Worm (Caenorhabditis elegans): ENCODE measurements around the gene Y116F11A.1.

The Y116F11A.1 gene

ce11 chrV:19771660-19772059, 41.3 kb downstream of the Y116F11A.1 start, which contains the start of gene M162.15:
TSS of gene M162.15 (minus strand) at chrV:19771760.
- TF ChIP-seq mab-5 (tag; optimal IDR thresholded peaks at IDR 0.05) (no peak), ZK546.5 (tag; optimal IDR thresholded peaks at IDR 0.05) (no peak), skn-1 (tag; optimal IDR thresholded peaks at IDR 0.05) (no peak), Y55F3AM.14 (GFP tag; optimal IDR thresholded peaks at IDR 0.05) (no peak), F13H6.1 (tag; optimal IDR thresholded peaks at IDR 0.05) (no peak), nhr-21 (tag; optimal IDR thresholded peaks at IDR 0.05) (no peak), unc-39 (tag; optimal IDR thresholded peaks at IDR 0.05) (no peak), gmeb-1 (tag; optimal IDR thresholded peaks at IDR 0.05) (no peak), sma-3 (GFP tag; optimal IDR thresholded peaks at IDR 0.05) (no peak), sem-4 (tag; optimal IDR thresholded peaks at IDR 0.05) (no peak), nhr-12 (tag; optimal IDR thresholded peaks at IDR 0.05) (no peak), ztf-1 (GFP tag; conservative IDR thresholded peaks at IDR 0.05) (no peak), crh-2 (tag; optimal IDR thresholded peaks at IDR 0.05) (no peak), unc-55 (GFP tag; optimal IDR thresholded peaks at IDR 0.05) (no peak), peb-1 (tag; optimal IDR thresholded peaks at IDR 0.05) (no peak), blmp-1 (tag; optimal IDR thresholded peaks at IDR 0.05; ENCODE audit: insufficient read depth) (no peak), lsy-2 (tag; optimal IDR thresholded peaks at IDR 0.05) (no peak), unc-62 (GFP tag; optimal IDR thresholded peaks at IDR 0.05) (no peak), nhr-6 (tag; optimal IDR thresholded peaks at IDR 0.05) (no peak), nhr-11 (tag; optimal IDR thresholded peaks at IDR 0.05) (no peak)

ce11 chrV:19777227-19777626, 46.8 kb downstream of the Y116F11A.1 start, which contains the start of gene fbxa-118:
TSS of gene fbxa-118 (minus strand) at chrV:19777327.
- TF ChIP-seq lin-13 (GFP tag; optimal IDR thresholded peaks at IDR 0.05) (no peak), F13H6.1 (tag; optimal IDR thresholded peaks at IDR 0.05) (no peak), nhr-25 (tag; optimal IDR thresholded peaks at IDR 0.05) (no peak), mab-5 (tag; optimal IDR thresholded peaks at IDR 0.05) (no peak), zag-1 (tag; optimal IDR thresholded peaks at IDR 0.05) (no peak), nhr-10 (tag; optimal IDR thresholded peaks at IDR 0.05) (no peak), ceh-16 (tag; optimal IDR thresholded peaks at IDR 0.05) (no peak), ztf-1 (GFP tag; conservative IDR thresholded peaks at IDR 0.05) (no peak), elt-3 (tag; optimal IDR thresholded peaks at IDR 0.05) (no peak), dmd-4 (tag; optimal IDR thresholded peaks at IDR 0.05) (no peak), skn-1 (tag; optimal IDR thresholded peaks at IDR 0.05) (no peak), lsy-2 (tag; optimal IDR thresholded peaks at IDR 0.05) (no peak), nhr-11 (tag; optimal IDR thresholded peaks at IDR 0.05) (no peak)

ce11 chrV:19778608-19779007, 48.2 kb downstream of the Y116F11A.1 start, which contains the start of gene fbxa-194:
TSS of gene fbxa-194 (minus strand) at chrV:19778708.
- TF ChIP-seq nhr-21 (tag; optimal IDR thresholded peaks at IDR 0.05) (no peak), lin-13 (GFP tag; optimal IDR thresholded peaks at IDR 0.05) (no peak), nhr-12 (tag; optimal IDR thresholded peaks at IDR 0.05) (no peak), egl-27 (tag; optimal IDR thresholded peaks at IDR 0.05) (no peak), ama-1 (optimal IDR thresholded peaks at IDR 0.05) (no peak), nhr-77 (tag; optimal IDR thresholded peaks at IDR 0.05) (no peak), nhr-25 (tag; optimal IDR thresholded peaks at IDR 0.05) (no peak), crh-2 (tag; optimal IDR thresholded peaks at IDR 0.05) (no peak), nhr-129 (tag; optimal IDR thresholded peaks at IDR 0.05) (no peak), F13H6.1 (tag; optimal IDR thresholded peaks at IDR 0.05) (no peak)

- TF ChIP-seq lsy-2 (tag; optimal IDR thresholded peaks at IDR 0.05) (no peak), nhr-25 (tag; optimal IDR thresholded peaks at IDR 0.05) (no peak), Y55F3AM.14 (GFP tag; optimal IDR thresholded peaks at IDR 0.05) (no peak), aly-2 (tag; optimal IDR thresholded peaks at IDR 0.05) (no peak), nhr-10 (tag; optimal IDR thresholded peaks at IDR 0.05) (no peak), ZK546.5 (tag; optimal IDR thresholded peaks at IDR 0.05) (no peak), elt-3 (tag; optimal IDR thresholded peaks at IDR 0.05) (no peak), ama-1 (optimal IDR thresholded peaks at IDR 0.05) (no peak), sma-9 (GFP tag; optimal IDR thresholded peaks at IDR 0.05) (no peak), sma-9 (tag; optimal IDR thresholded peaks at IDR 0.05) (no peak), unc-55 (GFP tag; optimal IDR thresholded peaks at IDR 0.05) (no peak), snpc-4 (tag; optimal IDR thresholded peaks at IDR 0.05) (no peak), nhr-77 (tag; optimal IDR thresholded peaks at IDR 0.05) (no peak), unc-39 (tag; optimal IDR thresholded peaks at IDR 0.05) (no peak), C34F6.9 (tag; optimal IDR thresholded peaks at IDR 0.05) (no peak)
Observed at ce11 chrV:19779220-19779619, 48.8 kb downstream of the Y116F11A.1 start.
